Worm (Caenorhabditis elegans) whole organism, young adult: ENCODE results near the gene F36H5.9.

ENCODE experiments used
- F22D6.2 ChIP-seq: sonication (generic microtip); optimal IDR thresholded peaks from 2 replicates; lab custom pipeline; 2016; ENCODE audit warnings: mild to moderate bottlenecking, missing genetic modification characterization, missing compliant biosample characterization
- F55B11.4 ChIP-seq: sonication (generic microtip); optimal IDR thresholded peaks from 2 replicates; lab custom pipeline; 2016; ENCODE audit warnings: missing compliant biosample characterization, missing genetic modification characterization, borderline replicate concordance; ENCODE audit not compliant: insufficient read depth
- F57C9.4 ChIP-seq: sonication (generic microtip); optimal IDR thresholded peaks from 2 replicates; lab custom pipeline; 2017; ENCODE audit warnings: mild to moderate bottlenecking, missing genetic modification characterization, missing compliant biosample characterization
- K12H6.12 ChIP-seq: fragments of 200-800 bp; sonication (Bioruptor generic); optimal IDR thresholded peaks from 2 replicates; lab custom pipeline; 2018; ENCODE audit warnings: mild to moderate bottlenecking, missing genetic modification characterization, missing compliant biosample characterization
- T07F8.4 ChIP-seq: sonication (generic microtip); optimal IDR thresholded peaks from 2 replicates; lab custom pipeline; 2016; ENCODE audit warnings: mild to moderate bottlenecking, missing genetic modification characterization, moderate library complexity, missing compliant biosample characterization
- Y53G8AR.9 ChIP-seq: fragments of 200-800 bp; sonication (Bioruptor generic); conservative IDR thresholded peaks from 2 replicates; pipeline ENCODE4 v1.3.6; 2022; ENCODE audit warnings: missing genetic modification reagents, missing genetic modification characterization, missing compliant biosample characterization
- Y56A3A.18 ChIP-seq: fragments of 200-800 bp; sonication (Bioruptor generic); IDR thresholded peaks from 2 replicates; pipeline ENCODE4 v1.3.6; 2022; ENCODE audit warnings: missing genetic modification reagents, missing genetic modification characterization, missing compliant biosample characterization
- Y95B8A.8 ChIP-seq: fragments of 200-800 bp; sonication (Bioruptor generic); IDR thresholded peaks from 2 replicates; pipeline ENCODE4 v1.3.6; 2022; ENCODE audit warnings: missing genetic modification reagents, missing genetic modification characterization, missing compliant biosample characterization
- ceh-27 ChIP-seq: fragments of 200-800 bp; sonication (Bioruptor generic); optimal IDR thresholded peaks from 2 replicates; lab custom pipeline; 2018; ENCODE audit warnings: mild to moderate bottlenecking, missing genetic modification characterization, moderate library complexity, missing compliant biosample characterization
- ceh-91 ChIP-seq: fragments of 200-800 bp; sonication (Bioruptor generic); IDR thresholded peaks from 2 replicates; pipeline ENCODE4 v1.3.6; 2022; ENCODE audit warnings: missing genetic modification reagents, missing genetic modification characterization, missing compliant biosample characterization
- chd-7 ChIP-seq: sonication (generic microtip); optimal IDR thresholded peaks from 2 replicates; lab custom pipeline; 2016; ENCODE audit warnings: mild to moderate bottlenecking, missing genetic modification characterization, moderate library complexity, missing compliant biosample characterization
- die-1 ChIP-seq: sonication (generic microtip); optimal IDR thresholded peaks from 2 replicates; lab custom pipeline; 2016; ENCODE audit warnings: missing genotype, mild to moderate bottlenecking, missing genetic modification characterization, missing compliant biosample characterization
- efl-1 ChIP-seq: fragments of 150-350 bp; optimal IDR thresholded peaks from 2 replicates; lab custom pipeline; 2014; ENCODE audit warnings: missing biosample characterization, missing genetic modification reagents, missing genetic modification characterization
- egrh-3 ChIP-seq: fragments of 200-800 bp; sonication (Bioruptor generic); IDR thresholded peaks from 2 replicates; pipeline ENCODE4 v1.3.6; 2022; ENCODE audit warnings: missing genetic modification reagents, missing genetic modification characterization, missing compliant biosample characterization
- ekl-4 ChIP-seq: fragments of 200-800 bp; sonication (Bioruptor generic); IDR thresholded peaks from 2 replicates; pipeline ENCODE4 v1.3.6; 2022; ENCODE audit warnings: missing genetic modification reagents, missing genetic modification characterization, missing compliant biosample characterization
- ets-4 ChIP-seq: fragments of 200-800 bp; sonication (Bioruptor generic); optimal IDR thresholded peaks from 2 replicates; lab custom pipeline; 2018; ENCODE audit warnings: mild to moderate bottlenecking, missing genetic modification characterization, missing compliant biosample characterization
- fkh-3 ChIP-seq: sonication (generic microtip); optimal IDR thresholded peaks from 2 replicates; lab custom pipeline; 2016; ENCODE audit warnings: mild to moderate bottlenecking, missing genetic modification characterization, missing compliant biosample characterization
- gei-17 ChIP-seq: fragments of 200-800 bp; sonication (Bioruptor generic); optimal IDR thresholded peaks from 2 replicates; lab custom pipeline; 2018; ENCODE audit warnings: mild to moderate bottlenecking, missing genetic modification characterization, missing compliant biosample characterization
- him-1 ChIP-seq: sonication (generic microtip); optimal IDR thresholded peaks from 2 replicates; lab custom pipeline; 2016; ENCODE audit warnings: missing genotype, missing genetic modification reagents, missing genetic modification characterization, missing compliant biosample characterization
- hrde-1 ChIP-seq: sonication (generic microtip); optimal IDR thresholded peaks from 2 replicates; lab custom pipeline; 2016; ENCODE audit warnings: missing genetic modification characterization, mild to moderate bottlenecking, missing compliant biosample characterization, moderate library complexity, missing genotype, missing genetic modification reagents, borderline replicate concordance
- lag-1 ChIP-seq: fragments of 200-800 bp; sonication (Bioruptor generic); IDR thresholded peaks from 2 replicates; pipeline ENCODE4 v1.3.6; 2022; ENCODE audit warnings: missing genetic modification reagents, missing genetic modification characterization, missing compliant biosample characterization
- madf-10 ChIP-seq: sonication (generic microtip); optimal IDR thresholded peaks from 2 replicates; lab custom pipeline; 2016; ENCODE audit warnings: mild to moderate bottlenecking, missing genetic modification characterization, missing compliant biosample characterization
- madf-6 ChIP-seq: fragments of 200-800 bp; sonication (Bioruptor generic); IDR thresholded peaks from 2 replicates; pipeline ENCODE4 v1.3.6; 2022; ENCODE audit warnings: missing genetic modification reagents, missing genetic modification characterization, missing compliant biosample characterization
- madf-8 ChIP-seq: fragments of 200-800 bp; sonication (Bioruptor generic); conservative IDR thresholded peaks from 2 replicates; pipeline ENCODE4 v1.3.6; 2022; ENCODE audit warnings: missing genetic modification reagents, missing genetic modification characterization, missing compliant biosample characterization
- mcd-1 ChIP-seq: fragments of 200-800 bp; sonication (Bioruptor generic); IDR thresholded peaks from 2 replicates; pipeline ENCODE4 v1.3.6; 2022; ENCODE audit warnings: missing genetic modification reagents, missing genetic modification characterization, missing compliant biosample characterization
- nfya-2 ChIP-seq: fragments of 200-800 bp; sonication (Bioruptor generic); IDR thresholded peaks from 2 replicates; pipeline ENCODE4 v1.3.6; 2022; ENCODE audit warnings: missing genetic modification reagents, missing genetic modification characterization, missing compliant biosample characterization
- nhr-120 ChIP-seq: fragments of 200-800 bp; sonication (Bioruptor generic); IDR thresholded peaks from 2 replicates; pipeline ENCODE4 v1.3.6; 2022; ENCODE audit warnings: missing genetic modification characterization, missing compliant biosample characterization
- nhr-179 ChIP-seq: sonication (generic microtip); optimal IDR thresholded peaks from 2 replicates; lab custom pipeline; 2016; ENCODE audit warnings: mild to moderate bottlenecking, missing genetic modification characterization, missing compliant biosample characterization
- nhr-80 ChIP-seq: sonication (generic microtip); optimal IDR thresholded peaks from 2 replicates; lab custom pipeline; 2016; ENCODE audit warnings: missing genetic modification characterization, missing compliant biosample characterization
- rcor-1 ChIP-seq: fragments of 200-800 bp; sonication (Bioruptor generic); IDR thresholded peaks from 2 replicates; pipeline ENCODE4 v1.3.6; 2022; ENCODE audit warnings: missing genetic modification reagents, missing genetic modification characterization, missing compliant biosample characterization
- rec-8 ChIP-seq, 2 experiments: sonication (generic microtip); optimal IDR thresholded peaks; 2 replicates each; lab custom pipeline; 2016; ENCODE audit warnings: mild to moderate bottlenecking in 2 of 2, missing genetic modification characterization in 2 of 2, missing genetic modification reagents in 2 of 2, missing genotype in 2 of 2, missing biosample characterization in 1 of 2, missing compliant biosample characterization in 1 of 2, moderate library complexity in 1 of 2
- sdz-38 ChIP-seq: sonication (generic microtip); optimal IDR thresholded peaks from 2 replicates; lab custom pipeline; 2016; ENCODE audit warnings: missing genotype, missing genetic modification characterization, missing compliant biosample characterization
- snpc-1.1 ChIP-seq: sonication (generic microtip); optimal IDR thresholded peaks from 2 replicates; lab custom pipeline; 2017; ENCODE audit warnings: missing genetic modification characterization, mild to moderate bottlenecking, missing compliant biosample characterization, antibody characterized with exemption, moderate library complexity, missing genotype, missing genetic modification reagents; ENCODE audit not compliant: insufficient read depth
- snpc-1.3 ChIP-seq: sonication (generic microtip); optimal IDR thresholded peaks from 2 replicates; lab custom pipeline; 2017; ENCODE audit warnings: missing genetic modification characterization, mild to moderate bottlenecking, missing compliant biosample characterization, antibody characterized with exemption, moderate library complexity, missing genotype, missing genetic modification reagents; ENCODE audit not compliant: insufficient read depth
- tbx-9 ChIP-seq: sonication (generic microtip); optimal IDR thresholded peaks from 2 replicates; lab custom pipeline; 2016; ENCODE audit warnings: borderline replicate concordance, missing genetic modification characterization, inconsistent platforms, missing compliant biosample characterization
- tlf-1 ChIP-seq: fragments of 200-800 bp; sonication (Bioruptor generic); optimal IDR thresholded peaks from 2 replicates; lab custom pipeline; 2018; ENCODE audit warnings: mild to moderate bottlenecking, missing genetic modification characterization, missing compliant biosample characterization
- xnd-1 ChIP-seq: sonication (generic microtip); optimal IDR thresholded peaks from 2 replicates; lab custom pipeline; 2016; ENCODE audit warnings: missing genotype, missing genetic modification reagents, missing genetic modification characterization, missing compliant biosample characterization
- ztf-26 ChIP-seq: sonication (generic microtip); optimal IDR thresholded peaks from 2 replicates; lab custom pipeline; 2017; ENCODE audit warnings: missing genetic modification characterization, missing compliant biosample characterization
- ztf-6 ChIP-seq: fragments of 200-800 bp; sonication (Bioruptor generic); IDR thresholded peaks from 2 replicates; pipeline ENCODE4 v1.3.6; 2022; ENCODE audit warnings: missing genetic modification reagents, missing genetic modification characterization, missing compliant biosample characterization

F36H5.9 gene

DNA sequence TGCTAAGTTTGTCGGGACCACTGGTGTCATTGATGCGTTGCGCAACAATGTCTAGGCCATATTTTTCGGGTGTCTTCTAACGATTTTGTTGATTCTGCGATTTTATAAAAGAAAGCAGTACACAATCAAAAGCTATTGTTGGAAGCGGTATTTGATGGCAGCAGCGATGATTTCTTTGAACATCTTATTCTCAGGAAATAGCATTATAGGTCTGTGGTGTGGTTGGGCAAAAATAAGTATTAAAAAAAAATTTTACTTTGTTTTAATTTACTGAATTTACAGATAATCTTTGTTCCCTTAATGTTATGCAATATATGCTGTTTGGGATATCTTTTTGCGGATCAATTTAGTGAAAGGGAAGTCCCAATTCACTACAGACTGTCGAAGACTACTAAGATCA is 4.1 kb upstream of the F36H5.9 start, which contains the start of gene F36H5.10:
F36H5.10 (plus strand) TSS at position 301 of the 400 bp plus-strand sequence.
- TF ChIP-seq madf-8 (GFP tag; lab: Robert Waterston, UW) (no peak), F55B11.4 (tag; lab: Kevin White, UChicago) (no peak), Y56A3A.18 (GFP tag; lab: Robert Waterston, UW) (no peak), tlf-1 (GFP tag; lab: Kevin White, UChicago) (no peak), ztf-26 (no peak), Y95B8A.8 (GFP tag; lab: Robert Waterston, UW) (no peak), ztf-6 (GFP tag; lab: Robert Waterston, UW) (no peak), K12H6.12 (no peak), xnd-1 (no peak), rec-8 (tag; optimal IDR thresholded peaks at IDR 0.05; lab: Kevin White, UChicago) (no peak), chd-7 (no peak), nfya-2 (GFP tag; lab: Robert Waterston, UW) (no peak), die-1 (tag; lab: Kevin White, UChicago) (no peak)

DNA sequence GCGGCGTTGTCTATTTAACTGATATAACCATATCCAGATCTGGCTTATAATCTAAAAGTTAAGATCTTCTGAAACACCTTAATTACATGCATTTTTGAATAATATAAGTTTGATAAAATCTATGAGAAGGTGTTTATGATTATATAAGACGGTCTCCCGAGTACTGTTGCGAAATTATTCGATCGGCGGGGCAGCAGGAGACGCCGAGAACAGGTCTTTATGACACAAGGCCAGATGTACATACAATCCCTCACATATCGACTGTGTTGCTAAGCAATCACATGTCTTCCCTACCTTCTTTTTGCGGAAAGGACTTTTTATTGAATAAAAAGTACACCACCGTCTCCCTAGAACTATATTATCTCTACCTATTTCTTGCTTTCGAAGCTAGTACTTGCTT is 3.7 kb upstream of the F36H5.9 start, which contains the start of gene fbxb-53:
fbxb-53 (plus strand) TSS at position 301 of the 400 bp plus-strand sequence.
- TF ChIP-seq fkh-3 (tag; lab: Kevin White, UChicago), result no peak
- TF ChIP-seq egrh-3 (GFP tag; lab: Robert Waterston, UW), result no peak
- TF ChIP-seq lag-1 (GFP tag; lab: Robert Waterston, UW), result no peak
- TF ChIP-seq nhr-120 (GFP tag; lab: Robert Waterston, UW), result no peak
- no peak for TF ChIP-seq tbx-9 (tag; lab: Kevin White, UChicago)
- TF ChIP-seq mcd-1 (GFP tag; lab: Robert Waterston, UW), result no peak
- no peak for TF ChIP-seq ceh-27 (GFP tag; lab: Kevin White, UChicago)
- no peak for TF ChIP-seq snpc-1.3
- no peak for TF ChIP-seq him-1 (tag; lab: Kevin White, UChicago)
- no peak for TF ChIP-seq Y53G8AR.9 (GFP tag; lab: Robert Waterston, UW)
- no peak for TF ChIP-seq T07F8.4
- no peak for TF ChIP-seq ekl-4 (GFP tag; lab: Robert Waterston, UW)
- no peak for TF ChIP-seq gei-17
- TF ChIP-seq sdz-38 (tag; lab: Kevin White, UChicago), result no peak
- no peak for TF ChIP-seq rcor-1
- TF ChIP-seq ztf-6 (GFP tag; lab: Robert Waterston, UW), result no peak
- TF ChIP-seq ets-4 (GFP tag; lab: Kevin White, UChicago), result no peak
- TF ChIP-seq nfya-2 (GFP tag; lab: Robert Waterston, UW), result no peak

DNA sequence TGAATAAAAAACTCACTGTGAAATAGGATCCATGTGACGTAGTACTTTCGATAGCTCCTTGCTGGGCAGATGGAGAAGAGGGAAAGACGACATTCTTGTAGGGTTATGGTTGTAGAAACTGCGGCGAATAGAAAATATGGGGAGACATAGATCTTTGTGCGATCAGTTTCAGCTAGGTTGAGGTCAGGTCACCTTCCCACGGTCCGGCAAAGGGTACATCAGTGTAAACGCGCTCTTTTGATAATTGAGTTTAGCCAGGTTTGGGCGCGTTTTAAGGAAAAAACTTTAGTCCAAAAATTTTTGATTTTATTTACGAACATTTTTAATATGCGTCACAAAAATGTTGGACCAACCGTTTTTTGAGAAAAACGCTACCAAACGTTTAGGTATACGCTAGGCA is 3.2 kb upstream of the F36H5.9 start, which contains the start of gene F36H5.17:
F36H5.17 (minus strand) TSS at position 101 of the 400 bp plus-strand sequence.
- TF ChIP-seq madf-10 (tag; lab: Kevin White, UChicago) (no peak), snpc-1.1 (no peak), nhr-179 (no peak), efl-1 (GFP tag; lab: Kevin White, UChicago) (no peak), F22D6.2 (tag; lab: Kevin White, UChicago) (no peak), nhr-80 (tag; lab: Kevin White, UChicago) (no peak), ceh-91 (GFP tag; lab: Robert Waterston, UW) (no peak), hrde-1 (no peak), F57C9.4 (tag; lab: Kevin White, UChicago) (no peak), snpc-1.3 (no peak), chd-7 (no peak), madf-6 (GFP tag; lab: Robert Waterston, UW) (no peak)
